Worm (Caenorhabditis elegans) whole organism, early embryonic: Measurements from ENCODE around the gene F22B3.5.

Experiments
- B0310.2 ChIP-seq: sonication (generic microtip); optimal IDR thresholded peaks from 2 replicates; lab custom pipeline; 2016; ENCODE audit warnings: mild to moderate bottlenecking, missing genetic modification characterization, missing compliant biosample characterization
- F13C5.2 ChIP-seq: sonication (generic microtip); optimal IDR thresholded peaks from 2 replicates; lab custom pipeline; 2017; ENCODE audit warnings: mild to moderate bottlenecking, missing genetic modification characterization, inconsistent platforms, missing compliant biosample characterization
- aly-1 ChIP-seq: sonication (generic microtip); optimal IDR thresholded peaks from 2 replicates; lab custom pipeline; 2016; ENCODE audit warnings: missing genetic modification characterization, missing compliant biosample characterization
- ama-1 ChIP-seq: fragments of 150-350 bp; optimal IDR thresholded peaks from 2 replicates; lab custom pipeline; 2014
- ceh-13 ChIP-seq: fragments of 200-800 bp; sonication (Bioruptor generic); optimal IDR thresholded peaks from 2 replicates; lab custom pipeline; 2018; ENCODE audit warnings: mild to moderate bottlenecking, missing genetic modification characterization, missing compliant biosample characterization
- ceh-36 ChIP-seq: sonication (generic microtip); optimal IDR thresholded peaks from 2 replicates; lab custom pipeline; 2016; ENCODE audit warnings: missing genetic modification characterization, inconsistent platforms, missing compliant biosample characterization
- ets-7 ChIP-seq: sonication (generic microtip); optimal IDR thresholded peaks from 2 replicates; lab custom pipeline; 2016; ENCODE audit warnings: missing genotype, missing genetic modification characterization, missing compliant biosample characterization
- flt-1 ChIP-seq: fragments of 200-800 bp; sonication (Bioruptor generic); IDR thresholded peaks from 2 replicates; pipeline ENCODE4 v1.3.6; 2022; ENCODE audit warnings: missing genetic modification characterization, missing compliant biosample characterization
- hmbx-1 ChIP-seq: sonication (generic microtip); optimal IDR thresholded peaks from 2 replicates; lab custom pipeline; 2016; ENCODE audit warnings: mild to moderate bottlenecking, missing genetic modification characterization, missing compliant biosample characterization
- hmg-4 ChIP-seq: fragments of 200-800 bp; sonication (Bioruptor generic); optimal IDR thresholded peaks from 2 replicates; lab custom pipeline; 2018; ENCODE audit warnings: mild to moderate bottlenecking, missing genetic modification characterization, missing compliant biosample characterization
- hnd-1 ChIP-seq: sonication (generic microtip); optimal IDR thresholded peaks from 2 replicates; lab custom pipeline; 2016; ENCODE audit warnings: missing genetic modification characterization, missing compliant biosample characterization
- pes-1 ChIP-seq: fragments of 200-800 bp; sonication (Bioruptor generic); IDR thresholded peaks from 2 replicates; pipeline ENCODE4 v1.3.6; 2022; ENCODE audit warnings: missing genetic modification reagents, missing genetic modification characterization, missing compliant biosample characterization
- scrt-1 ChIP-seq: fragments of 200-800 bp; sonication (Bioruptor generic); IDR thresholded peaks from 2 replicates; pipeline ENCODE4 v1.3.6; 2022; ENCODE audit warnings: missing genetic modification characterization, missing compliant biosample characterization
- sea-1 ChIP-seq: fragments of 200-800 bp; sonication (Bioruptor generic); conservative IDR thresholded peaks from 2 replicates; pipeline ENCODE4 v1.3.6; 2022; ENCODE audit warnings: missing genetic modification characterization, missing compliant biosample characterization
- tbx-11 ChIP-seq: fragments of 200-800 bp; sonication (Bioruptor generic); IDR thresholded peaks from 2 replicates; pipeline ENCODE4 v1.3.6; 2022; ENCODE audit warnings: missing genetic modification characterization, missing compliant biosample characterization
- tbx-37 ChIP-seq: fragments of 200-800 bp; sonication (Bioruptor generic); conservative IDR thresholded peaks from 2 replicates; pipeline ENCODE4 v1.3.6; 2022; ENCODE audit warnings: missing genetic modification reagents, missing genetic modification characterization, missing compliant biosample characterization
- tra-4 ChIP-seq: sonication (generic microtip); optimal IDR thresholded peaks from 2 replicates; lab custom pipeline; 2017; ENCODE audit warnings: missing genetic modification characterization, missing compliant biosample characterization

Gene F22B3.5

DNA sequence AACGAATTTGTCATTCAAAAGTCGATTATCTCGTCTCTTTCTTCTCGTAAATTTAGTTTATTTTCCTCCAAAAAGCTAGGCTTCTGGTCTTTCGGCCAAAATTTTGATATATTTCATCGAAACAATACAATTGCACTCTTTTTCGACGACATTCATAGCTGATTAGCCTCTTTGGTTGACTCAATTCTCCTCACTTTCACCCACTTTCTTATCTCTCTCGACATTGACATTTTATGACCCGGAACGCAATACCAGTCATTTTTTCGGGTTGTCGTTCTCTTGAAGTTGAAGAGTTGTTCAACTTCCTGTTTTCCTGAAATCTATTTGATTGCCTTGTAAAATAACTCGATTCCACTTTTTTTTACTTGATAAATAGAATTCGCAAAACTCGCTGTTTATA lies 18.0 kb upstream of the F22B3.5 start:
- TF ChIP-seq tbx-37 (GFP tag; lab: Robert Waterston, UW): no peak
- TF ChIP-seq F13C5.2: no peak
- no peak for TF ChIP-seq hnd-1 (tag; lab: Kevin White, UChicago)
- no peak for TF ChIP-seq sea-1 (GFP tag; lab: Robert Waterston, UW)
- TF ChIP-seq pes-1 (GFP tag; lab: Robert Waterston, UW): no peak

DNA sequence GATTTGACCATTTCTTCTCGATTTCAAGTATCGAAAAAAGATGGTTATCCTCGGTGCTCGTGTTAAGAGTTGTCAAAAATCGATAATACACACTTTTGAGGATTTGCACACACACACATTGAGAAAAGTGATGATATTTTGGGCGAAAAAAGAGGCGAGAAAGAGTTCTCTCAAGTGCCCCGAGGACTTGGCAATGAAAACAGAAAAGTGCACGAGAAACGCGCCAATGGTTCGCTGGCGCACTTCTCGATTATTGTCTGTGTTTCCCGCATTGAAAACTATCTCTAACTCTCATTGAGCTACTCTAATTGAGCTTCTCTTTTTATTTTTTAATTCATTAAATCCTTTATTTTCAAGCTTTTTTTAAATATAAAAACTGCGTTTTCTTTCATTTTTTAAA lies 17.1 kb upstream of the F22B3.5 start:
- TF ChIP-seq pes-1 (GFP tag; lab: Robert Waterston, UW) (no peak), ceh-36 (tag; lab: Kevin White, UChicago) (no peak), ets-7 (tag; lab: Kevin White, UChicago) (no peak), ama-1 (lab: Kevin White, UChicago) (no peak), tbx-37 (GFP tag; lab: Robert Waterston, UW) (no peak), hmg-4 (GFP tag; lab: Kevin White, UChicago) (no peak), tbx-11 (GFP tag; lab: Robert Waterston, UW) (no peak)

DNA sequence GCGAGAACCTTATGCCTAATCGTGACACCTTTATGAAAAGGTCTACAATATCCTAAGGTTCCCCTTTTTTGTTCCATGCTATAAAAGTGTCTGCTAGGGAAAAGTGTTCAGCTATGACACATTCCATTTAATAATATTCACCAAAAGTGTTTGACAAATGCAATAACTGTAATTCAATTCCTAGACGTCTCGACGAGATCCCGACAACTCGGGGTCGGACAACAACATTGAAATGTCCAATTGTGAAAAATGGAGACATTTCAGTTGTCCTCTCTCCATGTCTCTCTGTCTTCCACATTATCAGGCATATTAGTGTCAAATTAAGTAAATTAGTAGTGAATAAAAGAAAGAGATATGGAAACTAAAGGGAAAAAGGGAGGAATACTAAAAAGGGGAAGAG lies 14.8 kb upstream of the F22B3.5 start:
- TF ChIP-seq aly-1 (tag; lab: Kevin White, UChicago) (no peak), F13C5.2 (no peak), ceh-36 (tag; lab: Kevin White, UChicago) (no peak)

DNA sequence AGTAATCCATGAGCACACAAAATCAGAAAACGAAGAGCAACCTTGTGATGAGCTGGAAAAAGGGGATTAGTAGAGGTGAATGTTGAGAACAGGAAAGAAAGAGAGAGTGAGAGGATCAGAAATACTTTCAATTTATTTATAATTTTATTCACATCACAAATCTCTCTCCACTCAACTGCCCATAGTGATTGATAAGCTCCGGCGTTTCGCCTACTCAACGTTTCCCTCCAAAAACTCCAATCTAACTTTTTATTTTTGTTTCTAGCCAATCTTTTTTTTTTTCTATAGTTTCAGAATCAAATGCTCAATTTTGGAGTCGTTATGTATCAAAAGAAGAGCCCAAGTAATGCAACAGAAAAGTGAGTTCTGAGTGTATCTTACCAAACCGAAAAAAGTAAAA lies 8.8 kb upstream of the F22B3.5 start, which contains the start of gene kin-4:
kin-4 (plus strand) TSS at position 301 of the 400 bp plus-strand sequence.
- no peak for TF ChIP-seq hnd-1 (tag; lab: Kevin White, UChicago)
- no peak for TF ChIP-seq hmg-4 (GFP tag; lab: Kevin White, UChicago)
- TF ChIP-seq aly-1 (tag; lab: Kevin White, UChicago): no peak
- TF ChIP-seq tbx-11 (GFP tag; lab: Robert Waterston, UW): no peak
- no peak for TF ChIP-seq tbx-37 (GFP tag; lab: Robert Waterston, UW)
- TF ChIP-seq tra-4 (tag; lab: Kevin White, UChicago): no peak
- TF ChIP-seq flt-1 (GFP tag; lab: Robert Waterston, UW): no peak
- no peak for TF ChIP-seq ets-7 (tag; lab: Kevin White, UChicago)
- no peak for TF ChIP-seq sea-1 (GFP tag; lab: Robert Waterston, UW)
- TF ChIP-seq ceh-13 (GFP tag; lab: Kevin White, UChicago): no peak
- no peak for TF ChIP-seq scrt-1 (GFP tag; lab: Robert Waterston, UW)
- no peak for TF ChIP-seq B0310.2 (tag; lab: Kevin White, UChicago)
- TF ChIP-seq hmbx-1 (tag; lab: Kevin White, UChicago): no peak
- TF ChIP-seq ama-1 (lab: Kevin White, UChicago): no peak
- no peak for TF ChIP-seq ceh-36 (tag; lab: Kevin White, UChicago)
- no peak for TF ChIP-seq pes-1 (GFP tag; lab: Robert Waterston, UW)
- TF ChIP-seq F13C5.2: no peak

DNA sequence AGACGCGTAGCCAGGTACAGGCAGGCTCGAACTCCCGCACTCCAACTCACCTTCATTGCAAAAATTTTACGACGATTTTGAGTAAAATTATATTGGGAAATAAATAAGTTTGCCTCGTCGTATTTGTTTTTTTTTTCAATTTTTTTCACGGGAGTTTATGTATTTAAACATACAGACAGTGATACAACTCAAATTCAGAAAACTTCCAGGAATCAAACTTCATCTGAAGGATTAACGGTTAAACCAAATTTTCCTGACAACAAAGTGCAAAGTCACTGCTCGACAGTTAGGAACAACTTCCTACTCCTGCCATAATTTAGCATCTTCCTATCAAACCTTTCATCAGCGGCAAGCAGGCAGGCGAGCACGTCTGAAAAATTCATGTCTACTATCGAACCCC lies 8.2 kb upstream of the F22B3.5 start, which contains the start of gene F22B3.8:
F22B3.8 (minus strand) TSS at position 101 of the 400 bp plus-strand sequence.
- TF ChIP-seq ceh-36 (tag; lab: Kevin White, UChicago): no peak
- TF ChIP-seq ama-1 (lab: Kevin White, UChicago): no peak
- TF ChIP-seq flt-1 (GFP tag; lab: Robert Waterston, UW): no peak
- no peak for TF ChIP-seq aly-1 (tag; lab: Kevin White, UChicago)
- TF ChIP-seq scrt-1 (GFP tag; lab: Robert Waterston, UW): no peak
- TF ChIP-seq tbx-11 (GFP tag; lab: Robert Waterston, UW): no peak
- no peak for TF ChIP-seq hmbx-1 (tag; lab: Kevin White, UChicago)
- TF ChIP-seq F13C5.2: no peak
- TF ChIP-seq pes-1 (GFP tag; lab: Robert Waterston, UW): no peak
- no peak for TF ChIP-seq ceh-13 (GFP tag; lab: Kevin White, UChicago)
- no peak for TF ChIP-seq ets-7 (tag; lab: Kevin White, UChicago)
- TF ChIP-seq hnd-1 (tag; lab: Kevin White, UChicago): no peak
- TF ChIP-seq B0310.2 (tag; lab: Kevin White, UChicago): no peak
- TF ChIP-seq hmg-4 (GFP tag; lab: Kevin White, UChicago): no peak
- no peak for TF ChIP-seq tra-4 (tag; lab: Kevin White, UChicago)

DNA sequence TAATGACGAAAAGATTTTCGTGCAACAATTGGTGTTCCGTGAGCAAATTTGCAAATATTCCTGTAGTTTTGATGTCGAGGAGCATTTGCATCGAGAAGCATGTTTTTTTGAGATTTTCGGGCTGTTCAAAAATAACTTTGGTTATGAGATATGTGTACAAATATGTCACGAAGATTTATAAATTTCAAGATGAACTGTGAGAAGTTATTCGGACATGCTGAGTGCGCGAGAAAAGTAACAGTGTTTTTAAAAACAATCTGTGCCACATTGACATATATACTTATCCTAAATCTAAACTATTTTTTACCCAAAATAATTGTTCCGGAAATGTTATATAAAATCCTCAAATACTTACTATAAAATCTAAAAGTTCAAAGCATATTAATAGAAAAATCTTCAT lies 5.1 kb upstream of the F22B3.5 start, which contains the start of gene F22B3.7:
F22B3.7 (minus strand) TSS at position 101 of the 400 bp plus-strand sequence.
- no peak for TF ChIP-seq tbx-37 (GFP tag; lab: Robert Waterston, UW)

DNA sequence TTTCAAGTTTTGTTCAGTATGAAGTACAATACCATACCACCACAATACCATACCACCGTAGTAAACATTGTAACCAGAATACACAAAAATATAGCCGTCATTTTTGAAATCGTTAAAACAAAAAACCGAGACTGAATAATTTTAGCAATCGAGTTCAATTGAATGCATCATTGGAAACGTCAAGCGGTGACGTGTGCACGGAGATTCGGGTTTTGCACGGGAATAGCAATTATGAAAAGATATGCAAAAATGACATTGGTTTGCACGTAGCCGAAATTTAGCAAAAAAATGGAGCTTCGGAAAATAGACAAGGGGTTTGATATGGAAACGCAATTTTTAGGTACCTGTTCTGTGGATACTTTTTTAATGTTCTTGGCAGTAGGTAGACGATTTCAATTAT lies 1.7 kb downstream of the F22B3.5 start, which contains the start of gene F22B3.10:
F22B3.10 (minus strand) TSS at position 101 of the 400 bp plus-strand sequence.
- TF ChIP-seq tbx-37 (GFP tag; lab: Robert Waterston, UW): no peak
- no peak for TF ChIP-seq ceh-13 (GFP tag; lab: Kevin White, UChicago)
- no peak for TF ChIP-seq ceh-36 (tag; lab: Kevin White, UChicago)
- TF ChIP-seq sea-1 (GFP tag; lab: Robert Waterston, UW): no peak
- TF ChIP-seq hmbx-1 (tag; lab: Kevin White, UChicago): no peak
- no peak for TF ChIP-seq hmg-4 (GFP tag; lab: Kevin White, UChicago)

DNA sequence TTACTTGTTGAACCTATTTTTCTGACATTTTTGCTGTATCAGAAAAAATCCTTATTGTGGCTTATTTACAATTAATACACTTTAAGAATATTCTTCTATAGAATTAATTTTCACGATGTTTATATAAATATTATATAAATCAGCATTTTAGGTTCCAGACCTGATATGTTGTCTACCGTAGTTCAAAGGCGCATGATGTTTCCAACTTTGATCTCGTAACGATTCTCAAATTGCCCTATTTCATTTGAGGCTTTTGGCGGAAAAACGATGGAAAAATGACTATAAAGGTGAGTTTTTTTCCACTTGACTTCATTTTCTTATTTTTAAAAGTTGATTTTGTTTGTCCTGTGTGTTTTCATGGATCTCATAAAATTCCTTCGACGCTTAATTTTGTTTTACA lies 6.5 kb downstream of the F22B3.5 start, which contains the start of gene gfat-2:
gfat-2 (plus strand) TSS at position 145 of the 400 bp plus-strand sequence.
- TF ChIP-seq ceh-36 (tag; lab: Kevin White, UChicago) (no peak), pes-1 (GFP tag; lab: Robert Waterston, UW) (no peak), scrt-1 (GFP tag; lab: Robert Waterston, UW) (no peak), hmg-4 (GFP tag; lab: Kevin White, UChicago) (no peak), ama-1 (lab: Kevin White, UChicago) (no peak), aly-1 (tag; lab: Kevin White, UChicago) (no peak), B0310.2 (tag; lab: Kevin White, UChicago) (no peak), tra-4 (tag; lab: Kevin White, UChicago) (no peak), hnd-1 (tag; lab: Kevin White, UChicago) (no peak), ceh-13 (GFP tag; lab: Kevin White, UChicago) (no peak), tbx-11 (GFP tag; lab: Robert Waterston, UW) (no peak), sea-1 (GFP tag; lab: Robert Waterston, UW) (no peak), F13C5.2 (no peak), hmbx-1 (tag; lab: Kevin White, UChicago) (no peak), flt-1 (GFP tag; lab: Robert Waterston, UW) (no peak), tbx-37 (GFP tag; lab: Robert Waterston, UW) (no peak), ets-7 (tag; lab: Kevin White, UChicago) (no peak)
